Fruit fly (Drosophila melanogaster) whole organism, larva: ENCODE results near the gene CG32533.

Experiments used
- noc ChIP-seq: fragments of 200-800 bp; sonication (Bioruptor generic); optimal IDR thresholded peaks from 3 replicates; lab custom pipeline; 2019; ENCODE audit warnings: missing biosample characterization, mild to moderate bottlenecking, missing genetic modification characterization, moderate library complexity

CG32533 gene

dm6 chrX:19479134-19479533 is at the start of gene CG32533:
CG32533 (minus strand) TSS chrX:19479411.
- no peak for TF ChIP-seq noc

- TF ChIP-seq noc = no peak
These were observed 43.4 kb upstream of the CG32533 start for dm6 chrX:19522597-19522996.

- no peak for TF ChIP-seq noc
These were observed 42.7 kb upstream of the CG32533 start, which contains the start of the genes Idh3a and CoRest for dm6 chrX:19521753-19522383. Idh3a (minus strand) TSS chrX:19521810. CoRest (plus strand) TSS chrX:19521929.

- no peak for TF ChIP-seq noc
These were observed 41.7 kb upstream of the CG32533 start for dm6 chrX:19520888-19521287.

- no peak for TF ChIP-seq noc
These were observed 41.2 kb upstream of the CG32533 start for dm6 chrX:19520376-19520775.

dm6 chrX:19510204-19510603 is 31.0 kb upstream of the CG32533 start:
- TF ChIP-seq noc = no peak

dm6 chrX:19505334-19506185 is 26.3 kb upstream of the CG32533 start:
- peak; percentile 58 for TF ChIP-seq noc

dm6 chrX:19504170-19504765 is 25.1 kb upstream of the CG32533 start:
- TF ChIP-seq noc = no peak

dm6 chrX:19501274-19501673 is 22.1 kb upstream of the CG32533 start:
- TF ChIP-seq noc = peak; percentile 10

- no peak for TF ChIP-seq noc
These were observed 19.6 kb upstream of the CG32533 start for dm6 chrX:19498755-19499321.

- TF ChIP-seq noc = peak; percentile 53
These were observed 18.7 kb upstream of the CG32533 start for dm6 chrX:19497782-19498440.

- peak; percentile 21 for TF ChIP-seq noc
These were observed 17.6 kb upstream of the CG32533 start for dm6 chrX:19496808-19497259.

- TF ChIP-seq noc = peak; percentile 36
These were observed 16.7 kb upstream of the CG32533 start for dm6 chrX:19495611-19496583.

dm6 chrX:19494830-19495610 is 15.8 kb upstream of the CG32533 start, which contains the start of the genes ksh, CG14200 and Pfrx:
ksh (minus strand) TSS chrX:19494992.
CG14200 (plus strand) TSS chrX:19495505.
Pfrx (plus strand) TSS chrX:19495505.
- no peak for TF ChIP-seq noc
